Fruit fly (Drosophila melanogaster) whole organism: Measurements from ENCODE around the gene h-cup.

Experiments
- Dll ChIP-seq: fragments of >200 bp; optimal IDR thresholded peaks from 2 replicates; lab custom pipeline; 2017
- pan ChIP-seq: fragments of >200 bp; optimal IDR thresholded peaks from 2 replicates; lab custom pipeline; 2017
- psq ChIP-seq: fragments of >200 bp; optimal IDR thresholded peaks from 2 replicates; lab custom pipeline; 2017
- usp ChIP-seq: fragments of >200 bp; optimal IDR thresholded peaks from 2 replicates; lab custom pipeline; 2017; ENCODE audit warnings: missing biosample characterization, missing genetic modification characterization, mixed read lengths

dm6 chr3R:15430349-15430748, 47.6 kb upstream of the h-cup start:
- TF ChIP-seq usp (GFP tag; lab: Kevin White, UChicago) (no peak), pan (lab: Kevin White, UChicago) (no peak), psq (lab: Kevin White, UChicago) (no peak), Dll (lab: Kevin White, UChicago) (no peak)
